Fruit fly (Drosophila melanogaster) Kc167 (cell line): ENCODE measurements around the gene CG9588.

Source experiments
- Myc ChIP-seq: fragments of >200 bp; optimal IDR thresholded peaks from 2 replicates; lab custom pipeline; 2017; ENCODE audit warnings: missing external identifiers
- Sin3A ChIP-seq: fragments of >200 bp; optimal IDR thresholded peaks from 2 replicates; lab custom pipeline; 2018; ENCODE audit warnings: missing external identifiers
- h ChIP-seq: fragments of >200 bp; optimal IDR thresholded peaks from 3 replicates; lab custom pipeline; 2018; ENCODE audit warnings: missing external identifiers
- insv ChIP-seq: fragments of >200 bp; optimal IDR thresholded peaks from 3 replicates; lab custom pipeline; 2018; ENCODE audit warnings: missing external identifiers
- psq ChIP-seq: fragments of >200 bp; optimal IDR thresholded peaks from 2 replicates; lab custom pipeline; 2017; ENCODE audit warnings: missing external identifiers
- ttk ChIP-seq: sonication (Bioruptor generic); optimal IDR thresholded peaks from 2 replicates; lab custom pipeline; 2017; ENCODE audit warnings: missing external identifiers

Gene CG9588

DNA sequence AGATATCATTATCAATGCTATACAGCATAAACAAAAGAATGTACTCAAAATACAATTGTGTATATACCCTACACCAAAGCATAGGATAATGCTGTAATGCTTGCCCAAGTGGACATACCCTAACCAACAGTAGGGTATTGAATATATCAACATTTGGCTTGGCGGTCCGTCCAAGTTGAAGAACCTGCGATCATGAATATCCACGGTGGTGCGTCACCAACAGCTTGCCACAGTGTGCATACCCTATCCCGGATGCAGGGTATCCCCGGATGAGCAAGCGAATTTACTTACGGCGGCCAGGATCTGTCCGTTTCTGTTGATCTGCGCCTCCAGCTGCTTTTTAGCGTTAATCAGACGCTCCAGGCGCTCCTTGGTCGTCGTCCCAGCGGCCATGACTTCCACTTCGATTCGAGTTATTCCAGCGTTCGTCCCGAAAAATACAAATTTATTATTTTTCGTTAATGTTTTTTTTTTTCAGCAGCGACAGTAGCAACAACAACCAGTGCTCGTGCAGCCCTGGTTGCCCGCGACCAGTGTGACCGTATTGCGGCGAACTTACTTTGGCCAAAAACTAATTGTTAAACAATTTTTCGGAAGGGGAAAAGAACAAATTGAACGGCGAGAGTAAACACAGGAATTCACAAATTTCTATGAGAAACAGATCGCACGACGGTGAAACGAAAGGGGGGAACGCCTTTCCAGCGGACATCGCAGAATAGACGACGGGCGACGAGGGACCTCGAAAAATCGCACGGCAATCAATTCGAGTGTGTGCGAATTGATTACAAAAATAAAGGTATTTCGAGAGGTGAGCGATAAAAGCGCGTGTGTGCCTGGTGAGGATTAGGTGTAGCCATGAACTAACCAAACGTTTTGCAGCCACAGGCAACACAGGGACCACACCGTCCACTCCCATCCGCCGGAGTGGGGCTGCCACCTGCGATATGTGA, at the start of gene CG9588, which contains the start of gene Lkb1:
Gene CG9588, minus strand, starts transcription at position 545 of the 950 bp plus-strand sequence.
Gene Lkb1, plus strand, starts transcription at position 413 of the 950 bp plus-strand sequence.
- TF ChIP-seq insv (lab: Kevin White, UChicago) (no peak), ttk (no peak), Sin3A (lab: Kevin White, UChicago) (no peak), h (lab: Kevin White, UChicago) (no peak), Myc (lab: Kevin White, UChicago) (no peak), psq (lab: Kevin White, UChicago) (no peak)

DNA sequence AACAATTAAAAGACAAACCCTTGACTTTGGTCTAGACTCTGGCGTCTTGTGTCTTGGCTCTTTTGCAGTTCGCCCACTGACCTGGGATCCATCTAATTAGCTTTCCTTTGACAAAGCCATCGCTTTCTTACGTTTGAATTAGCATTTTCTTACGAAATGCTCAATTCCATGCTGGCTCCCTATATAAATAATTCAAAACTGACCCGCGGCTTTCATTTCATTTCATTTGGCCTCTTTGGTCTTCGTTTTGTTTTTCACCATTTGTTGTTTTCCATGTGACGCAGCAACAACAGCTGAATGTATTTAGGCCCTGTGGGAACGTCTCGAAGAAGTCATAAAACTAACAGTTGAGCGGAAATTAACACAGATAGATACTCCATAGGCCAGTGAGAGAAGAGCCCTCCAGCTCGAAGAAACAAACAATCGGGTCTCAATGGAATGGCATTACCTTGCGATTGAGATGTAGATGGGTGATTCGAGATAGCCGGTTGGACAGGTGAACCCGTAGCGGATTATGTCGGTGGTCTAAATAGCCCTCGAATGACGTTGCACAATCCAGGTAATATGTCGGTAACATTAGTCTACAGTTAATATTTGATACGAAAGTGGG, 47.7 kb upstream of the CG9588 start:
- no peak for TF ChIP-seq h (lab: Kevin White, UChicago)
- TF ChIP-seq Sin3A (lab: Kevin White, UChicago): no peak
- TF ChIP-seq insv (lab: Kevin White, UChicago): no peak
- TF ChIP-seq ttk: no peak
- TF ChIP-seq Myc (lab: Kevin White, UChicago): no peak
- TF ChIP-seq psq (lab: Kevin White, UChicago): no peak

DNA sequence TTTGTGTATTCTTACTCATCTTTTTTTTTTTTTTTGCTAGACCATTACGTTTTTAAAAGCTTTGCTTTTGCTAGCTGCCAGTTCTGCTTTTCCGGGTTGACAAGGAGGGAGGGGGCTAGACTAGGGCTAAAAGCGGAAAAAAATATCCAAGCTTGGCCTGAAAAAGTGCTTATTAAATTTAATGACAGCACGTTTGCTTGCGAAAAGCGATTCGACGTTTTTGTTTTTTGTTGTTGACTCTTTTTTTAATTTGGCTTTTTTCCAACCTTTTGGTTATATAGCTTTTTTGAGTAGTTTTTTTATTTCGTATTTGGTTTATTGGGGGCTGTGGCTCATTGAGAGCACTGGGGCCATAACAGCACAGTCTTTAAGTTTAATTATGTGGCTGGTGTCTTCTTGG, 46.0 kb upstream of the CG9588 start:
- TF ChIP-seq psq (lab: Kevin White, UChicago) (no peak), ttk (no peak), insv (lab: Kevin White, UChicago) (no peak), h (lab: Kevin White, UChicago) (no peak), Myc (lab: Kevin White, UChicago) (no peak), Sin3A (lab: Kevin White, UChicago) (no peak)

DNA sequence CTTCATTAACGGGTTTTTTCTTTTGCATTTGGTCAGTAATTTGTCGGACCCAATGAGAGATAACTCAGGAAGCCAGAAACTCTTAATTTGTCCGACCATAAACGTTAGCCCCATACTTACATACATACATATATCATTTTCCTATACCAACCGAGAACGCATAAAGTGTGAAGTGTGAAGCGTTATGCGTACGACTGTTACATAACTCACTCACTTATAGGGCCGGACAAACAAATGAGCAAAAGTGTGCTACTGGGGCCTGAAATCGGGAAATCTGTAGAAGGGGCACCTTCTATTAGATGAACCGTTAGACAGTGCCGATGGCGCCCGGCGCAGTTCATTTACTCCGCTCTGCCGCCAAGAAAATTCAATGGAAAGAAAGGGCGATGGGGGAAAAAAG, 45.5 kb upstream of the CG9588 start:
- TF ChIP-seq Sin3A (lab: Kevin White, UChicago): no peak
- TF ChIP-seq Myc (lab: Kevin White, UChicago): no peak
- no peak for TF ChIP-seq ttk
- TF ChIP-seq psq (lab: Kevin White, UChicago): no peak
- no peak for TF ChIP-seq insv (lab: Kevin White, UChicago)
- TF ChIP-seq h (lab: Kevin White, UChicago): no peak

DNA sequence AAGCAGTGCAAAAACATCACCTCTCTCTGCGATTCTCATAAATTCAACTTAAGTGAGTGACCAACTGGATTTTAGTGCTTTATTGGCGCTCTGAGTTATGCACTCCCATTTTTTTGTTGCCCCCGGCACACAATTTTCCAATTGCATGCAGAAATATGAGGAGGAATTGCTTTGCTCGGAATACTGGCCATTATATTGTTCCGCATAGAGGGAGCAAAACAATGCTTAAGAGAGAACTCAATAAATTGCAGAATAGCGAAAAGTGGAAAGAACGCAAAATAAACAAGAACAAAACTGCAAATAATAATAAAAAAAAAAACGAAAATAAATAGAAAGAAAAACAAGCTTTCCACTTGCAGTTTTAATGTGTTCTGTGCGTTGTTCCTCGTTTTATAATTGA, 44.3 kb upstream of the CG9588 start:
- no peak for TF ChIP-seq ttk
- no peak for TF ChIP-seq h (lab: Kevin White, UChicago)

DNA sequence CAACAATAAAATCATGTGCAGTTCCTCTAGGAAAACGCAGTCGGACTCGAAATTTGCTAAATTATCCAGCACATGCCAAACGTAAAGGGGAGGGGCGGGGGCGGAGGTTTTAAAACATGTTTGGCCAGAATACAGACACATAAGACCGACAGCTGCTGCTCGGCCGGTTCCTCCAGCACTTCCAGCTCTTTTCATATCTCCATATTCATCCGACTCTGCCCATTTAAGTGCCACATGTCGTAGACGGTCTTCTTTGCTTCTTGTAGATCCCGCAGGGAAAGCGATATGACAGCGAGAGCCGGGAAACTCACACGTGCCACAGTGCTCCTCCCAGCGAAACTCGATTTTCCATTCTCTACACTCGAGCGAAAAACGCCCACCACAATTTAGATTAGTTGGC, 42.6 kb upstream of the CG9588 start:
- no peak for TF ChIP-seq Sin3A (lab: Kevin White, UChicago)
- no peak for TF ChIP-seq Myc (lab: Kevin White, UChicago)
- no peak for TF ChIP-seq h (lab: Kevin White, UChicago)
- no peak for TF ChIP-seq ttk
- TF ChIP-seq insv (lab: Kevin White, UChicago): no peak

DNA sequence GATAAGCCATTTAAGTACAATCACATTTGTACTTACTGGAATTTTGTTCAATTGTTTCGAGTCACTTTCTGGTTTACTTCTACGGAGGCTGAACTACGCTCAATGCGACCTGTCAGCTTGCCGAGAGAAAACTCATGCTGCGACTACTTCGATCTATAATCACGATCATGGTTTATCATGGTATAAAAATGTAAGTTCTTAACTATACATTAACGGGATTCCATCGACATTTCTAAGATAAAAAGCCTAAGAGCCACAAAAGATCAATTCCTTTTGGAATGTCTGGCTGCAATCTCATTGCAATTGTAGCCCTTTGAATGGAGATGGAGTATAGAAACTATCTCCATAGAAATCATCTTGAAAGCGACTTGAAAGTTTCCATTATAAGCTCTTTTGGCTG, 41.6 kb upstream of the CG9588 start, which contains the start of gene Ubc87F:
Gene Ubc87F, minus strand, starts transcription at position 101 of the 400 bp plus-strand sequence.
- no peak for TF ChIP-seq Myc (lab: Kevin White, UChicago)
- TF ChIP-seq Sin3A (lab: Kevin White, UChicago): no peak
- TF ChIP-seq ttk: no peak
- TF ChIP-seq psq (lab: Kevin White, UChicago): no peak
- TF ChIP-seq h (lab: Kevin White, UChicago): no peak

DNA sequence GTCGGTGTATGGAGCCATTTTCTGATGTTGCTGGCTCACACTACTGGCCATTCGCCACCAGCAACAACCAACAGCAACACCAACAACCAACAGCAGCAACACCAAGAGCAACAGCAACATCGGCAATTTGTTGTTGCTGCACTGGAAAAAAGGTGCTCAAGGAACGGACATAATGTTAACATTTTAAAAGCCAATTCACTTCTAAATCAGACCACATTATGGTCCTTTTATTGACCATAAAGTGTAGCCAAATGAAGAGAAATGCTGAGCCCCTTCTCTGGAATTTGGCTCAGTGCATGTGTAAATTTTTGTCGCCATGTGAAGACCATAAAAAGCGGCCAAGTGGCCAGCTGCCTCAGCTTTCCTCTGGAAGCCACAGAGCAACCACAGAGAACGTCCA, 40.3 kb upstream of the CG9588 start:
- TF ChIP-seq Myc (lab: Kevin White, UChicago) (no peak), insv (lab: Kevin White, UChicago) (no peak), ttk (no peak), h (lab: Kevin White, UChicago) (no peak), Sin3A (lab: Kevin White, UChicago) (no peak), psq (lab: Kevin White, UChicago) (no peak)

DNA sequence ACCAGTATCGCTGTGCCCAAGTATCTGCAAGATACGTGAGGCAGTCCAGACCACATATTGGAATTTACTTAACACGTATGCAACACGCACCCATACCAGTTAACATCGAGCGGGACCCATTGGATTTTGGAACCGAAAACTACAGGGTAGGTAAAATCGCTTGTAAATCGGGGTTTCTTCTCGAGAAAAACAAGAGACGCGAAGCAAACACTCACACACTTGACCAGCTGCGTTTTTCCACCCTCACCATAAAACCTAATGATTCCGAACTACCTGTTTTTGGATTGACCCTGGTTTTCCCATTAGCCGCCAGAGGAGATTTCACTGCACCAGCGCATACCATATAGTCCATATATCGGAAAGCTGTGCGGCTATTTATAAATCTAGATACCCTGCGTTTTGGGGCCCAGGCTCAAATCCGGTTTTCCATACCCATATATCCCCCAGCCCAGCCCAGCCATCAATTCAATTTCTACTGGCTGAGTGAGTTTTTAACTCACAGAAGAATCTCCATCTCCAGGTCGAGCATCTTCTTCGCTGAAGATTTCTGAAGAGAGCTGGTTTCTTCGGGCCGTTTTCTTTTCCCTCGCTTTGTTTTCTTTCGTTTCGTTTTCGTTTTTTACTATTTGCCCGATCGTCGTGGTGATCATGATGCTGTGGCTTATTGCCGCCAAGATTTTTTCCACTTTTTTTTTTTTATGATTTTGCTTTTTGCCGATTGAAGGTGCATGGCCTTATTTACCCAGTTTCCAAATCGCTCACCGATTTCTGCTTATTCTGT, 39.4 kb upstream of the CG9588 start:
- TF ChIP-seq psq (lab: Kevin White, UChicago): no peak
- TF ChIP-seq Myc (lab: Kevin White, UChicago): no peak
- no peak for TF ChIP-seq insv (lab: Kevin White, UChicago)
- TF ChIP-seq Sin3A (lab: Kevin White, UChicago): no peak
- no peak for TF ChIP-seq ttk

DNA sequence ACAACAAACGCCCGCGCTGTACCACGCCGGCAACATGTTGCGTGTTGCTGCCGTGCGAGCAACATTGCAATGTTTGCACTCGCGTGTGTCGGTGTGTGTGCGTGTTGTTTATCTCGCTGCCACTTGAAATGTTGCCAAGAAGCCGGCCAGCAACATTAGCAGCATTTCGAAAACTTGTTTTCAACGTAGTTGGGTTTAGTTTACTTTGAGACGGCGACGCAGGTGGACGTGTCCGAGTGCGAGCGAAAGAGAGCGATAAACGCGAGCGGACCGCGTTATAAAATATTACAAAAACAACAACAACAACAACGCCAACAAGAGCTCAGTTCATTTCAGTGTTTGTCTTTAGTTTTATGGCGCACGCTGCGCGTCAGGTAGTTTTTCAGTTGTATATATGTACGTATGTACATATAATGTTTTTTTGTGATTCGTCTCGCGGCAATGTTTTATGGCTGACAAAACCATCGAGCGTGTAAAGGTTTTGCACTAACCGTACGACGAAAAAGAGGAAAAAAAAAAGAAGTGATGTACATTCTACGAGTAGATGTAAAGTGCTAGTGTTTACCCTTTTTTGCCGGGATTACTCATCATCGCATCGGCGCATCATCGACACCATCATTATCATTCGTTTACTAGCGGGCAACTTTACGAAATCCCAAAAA, 38.7 kb upstream of the CG9588 start, which contains the start of gene kmr:
Gene kmr, plus strand, starts transcription at position 196 of the 662 bp plus-strand sequence.
- TF ChIP-seq insv (lab: Kevin White, UChicago): no peak
- no peak for TF ChIP-seq ttk
- TF ChIP-seq Myc (lab: Kevin White, UChicago): no peak
- TF ChIP-seq Sin3A (lab: Kevin White, UChicago): no peak
- TF ChIP-seq psq (lab: Kevin White, UChicago): no peak
- TF ChIP-seq h (lab: Kevin White, UChicago): no peak
